Fruit fly (Drosophila melanogaster) whole organism, prepupa: ENCODE measurements around the gene Dlic.

Experiments
- Blimp-1 ChIP-seq: fragments of 200-800 bp; sonication (Bioruptor generic); optimal IDR thresholded peaks from 3 replicates; lab custom pipeline; 2017; ENCODE audit warnings: missing biosample characterization, missing genetic modification characterization, mild to moderate bottlenecking, moderate library complexity, missing genetic modification reagents
- CG10631 ChIP-seq: fragments of 200-800 bp; sonication (Bioruptor generic); optimal IDR thresholded peaks from 2 replicates; lab custom pipeline; 2016; ENCODE audit warnings: missing biosample characterization, missing genetic modification characterization
- CG3919 ChIP-seq: fragments of 200-800 bp; sonication (Bioruptor generic); optimal IDR thresholded peaks from 3 replicates; lab custom pipeline; 2016; ENCODE audit warnings: missing biosample characterization, missing genetic modification characterization
- CG4318 ChIP-seq: fragments of 200-800 bp; sonication (Bioruptor generic); optimal IDR thresholded peaks from 3 replicates; lab custom pipeline; 2017; ENCODE audit warnings: missing biosample characterization, mild to moderate bottlenecking, missing genetic modification characterization
- CG8319 ChIP-seq: fragments of 200-800 bp; sonication (Bioruptor generic); optimal IDR thresholded peaks from 3 replicates; lab custom pipeline; 2016; ENCODE audit warnings: missing biosample characterization, missing genetic modification characterization
- Eip93F ChIP-seq: fragments of 200-800 bp; sonication (Bioruptor generic); optimal IDR thresholded peaks from 2 replicates; lab custom pipeline; 2016; ENCODE audit warnings: missing biosample characterization, mild to moderate bottlenecking, missing genetic modification characterization
- Lpt ChIP-seq: fragments of 200-800 bp; sonication (Bioruptor generic); optimal IDR thresholded peaks from 3 replicates; lab custom pipeline; 2016; ENCODE audit warnings: missing biosample characterization, missing genetic modification characterization
- Met ChIP-seq: fragments of 200-800 bp; sonication (Bioruptor generic); optimal IDR thresholded peaks from 3 replicates; lab custom pipeline; 2016; ENCODE audit warnings: missing biosample characterization, missing genetic modification characterization
- fd85E ChIP-seq: fragments of 200-800 bp; sonication (Bioruptor generic); optimal IDR thresholded peaks from 3 replicates; lab custom pipeline; 2016; ENCODE audit warnings: missing biosample characterization, missing genetic modification characterization
- topi ChIP-seq: fragments of 200-800 bp; sonication (Bioruptor generic); optimal IDR thresholded peaks from 3 replicates; lab custom pipeline; 2016; ENCODE audit warnings: missing biosample characterization, missing genetic modification characterization
- vri ChIP-seq: fragments of 200-800 bp; sonication (Bioruptor generic); optimal IDR thresholded peaks from 3 replicates; lab custom pipeline; 2016; ENCODE audit warnings: missing biosample characterization, mild to moderate bottlenecking, missing genetic modification characterization

DNA sequence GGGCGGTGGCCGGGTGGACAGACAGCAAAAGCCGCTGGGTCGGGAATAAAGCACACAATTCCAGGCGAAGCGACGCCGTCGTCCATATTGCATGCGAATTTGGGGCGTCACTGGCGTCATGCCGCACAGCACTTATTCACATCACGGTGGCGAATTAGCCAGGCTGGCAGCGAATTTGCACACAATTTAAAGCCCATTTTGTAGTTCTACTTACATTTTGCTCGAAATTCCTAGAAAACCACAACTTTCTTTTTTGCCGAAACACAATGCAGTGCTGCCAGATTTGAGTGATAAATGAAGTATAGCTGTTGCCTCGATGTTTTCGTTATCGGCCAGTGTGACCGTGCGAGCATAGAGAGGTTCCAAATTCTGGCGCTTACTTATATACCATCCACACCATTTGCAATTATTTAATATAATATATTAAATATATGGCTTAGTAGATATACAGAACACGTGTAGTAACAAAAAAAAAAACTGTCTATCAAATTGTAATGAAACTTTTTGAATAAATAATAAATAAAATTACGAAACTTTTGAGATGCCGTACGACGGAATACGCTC is 5.9 kb upstream of the Dlic start, which contains the start of gene Ran:
- no peak for TF ChIP-seq CG3919 (GFP tag; lab: Kevin White, UChicago)
- no peak for TF ChIP-seq Blimp-1 (GFP tag; lab: Kevin White, UChicago)
- no peak for TF ChIP-seq CG4318 (GFP tag; lab: Kevin White, UChicago)
- TF ChIP-seq Eip93F (GFP tag; lab: Kevin White, UChicago) = no peak
- TF ChIP-seq Met (GFP tag; lab: Kevin White, UChicago) = no peak
- no peak for TF ChIP-seq CG10631 (GFP tag; lab: Kevin White, UChicago)
- no peak for TF ChIP-seq topi (GFP tag; lab: Kevin White, UChicago)
- no peak for TF ChIP-seq vri (GFP tag; lab: Kevin White, UChicago)
- TF ChIP-seq Lpt = no peak
- no peak for TF ChIP-seq CG8319 (GFP tag; lab: Kevin White, UChicago)
- no peak for TF ChIP-seq fd85E (GFP tag; lab: Kevin White, UChicago)
